Worm (Caenorhabditis elegans) whole organism, young adult: ENCODE measurements around the gene ant-1.4.

Experiments
- B0019.2 ChIP-seq: fragments of 200-800 bp; sonication (Bioruptor generic); conservative IDR thresholded peaks from 2 replicates; pipeline ENCODE4 v1.3.6; 2022; ENCODE audit warnings: missing genetic modification reagents, missing genetic modification characterization, missing compliant biosample characterization
- B0035.1 ChIP-seq: sonication (generic microtip); optimal IDR thresholded peaks from 2 replicates; lab custom pipeline; 2016; ENCODE audit warnings: missing genetic modification characterization, mild to moderate bottlenecking, missing compliant biosample characterization, missing genotype, missing genetic modification reagents
- B0336.3 ChIP-seq: fragments of 200-800 bp; sonication (Bioruptor generic); IDR thresholded peaks from 2 replicates; pipeline ENCODE4 v1.3.6; 2022; ENCODE audit warnings: missing genetic modification characterization, missing compliant biosample characterization
- D2030.7 ChIP-seq: fragments of 200-800 bp; sonication (Bioruptor generic); IDR thresholded peaks from 2 replicates; pipeline ENCODE4 v1.3.6; 2022; ENCODE audit warnings: missing genetic modification reagents, missing genetic modification characterization, missing compliant biosample characterization
- F33H1.4 ChIP-seq: fragments of 200-800 bp; sonication (Bioruptor generic); IDR thresholded peaks from 2 replicates; pipeline ENCODE4 v1.3.6; 2022; ENCODE audit warnings: missing genetic modification reagents, missing genetic modification characterization, missing compliant biosample characterization
- F37B4.10 ChIP-seq: fragments of 200-800 bp; sonication (Bioruptor generic); IDR thresholded peaks from 2 replicates; pipeline ENCODE4 v1.3.6; 2022; ENCODE audit warnings: missing genetic modification characterization, missing compliant biosample characterization
- F52B5.7 ChIP-seq: sonication (generic microtip); optimal IDR thresholded peaks from 2 replicates; lab custom pipeline; 2016; ENCODE audit warnings: mild to moderate bottlenecking, missing genetic modification characterization, missing compliant biosample characterization
- T07F8.4 ChIP-seq: sonication (generic microtip); optimal IDR thresholded peaks from 2 replicates; lab custom pipeline; 2016; ENCODE audit warnings: mild to moderate bottlenecking, missing genetic modification characterization, moderate library complexity, missing compliant biosample characterization
- Y67H2A.10 ChIP-seq: fragments of 200-800 bp; sonication (Bioruptor generic); conservative IDR thresholded peaks from 2 replicates; pipeline ENCODE4 v1.3.6; 2022; ENCODE audit warnings: missing genetic modification reagents, missing genetic modification characterization, missing compliant biosample characterization
- attf-3 ChIP-seq: fragments of 200-800 bp; sonication (Bioruptor generic); conservative IDR thresholded peaks from 2 replicates; pipeline ENCODE4 v1.3.6; 2022; ENCODE audit warnings: missing genetic modification reagents, missing genetic modification characterization, missing compliant biosample characterization
- attf-6 ChIP-seq: fragments of 200-800 bp; sonication (Bioruptor generic); IDR thresholded peaks from 2 replicates; pipeline ENCODE4 v1.3.6; 2022; ENCODE audit warnings: missing genetic modification reagents, missing genetic modification characterization, missing compliant biosample characterization
- cebp-2 ChIP-seq: fragments of 200-800 bp; sonication (Bioruptor generic); IDR thresholded peaks from 2 replicates; pipeline ENCODE4 v1.3.6; 2022; ENCODE audit warnings: missing genetic modification characterization, missing compliant biosample characterization
- ceh-27 ChIP-seq: fragments of 200-800 bp; sonication (Bioruptor generic); optimal IDR thresholded peaks from 2 replicates; lab custom pipeline; 2018; ENCODE audit warnings: mild to moderate bottlenecking, missing genetic modification characterization, moderate library complexity, missing compliant biosample characterization
- ceh-58 ChIP-seq: fragments of 200-800 bp; sonication (Bioruptor generic); IDR thresholded peaks from 2 replicates; pipeline ENCODE4 v1.3.6; 2022; ENCODE audit warnings: missing genetic modification characterization, missing compliant biosample characterization
- dox-1 ChIP-seq: fragments of 200-800 bp; sonication (Bioruptor generic); IDR thresholded peaks from 2 replicates; pipeline ENCODE4 v1.3.6; 2022; ENCODE audit warnings: missing genetic modification reagents, missing genetic modification characterization, missing compliant biosample characterization
- fkh-3 ChIP-seq: sonication (generic microtip); optimal IDR thresholded peaks from 2 replicates; lab custom pipeline; 2016; ENCODE audit warnings: mild to moderate bottlenecking, missing genetic modification characterization, missing compliant biosample characterization
- him-1 ChIP-seq: sonication (generic microtip); optimal IDR thresholded peaks from 2 replicates; lab custom pipeline; 2016; ENCODE audit warnings: missing genotype, missing genetic modification reagents, missing genetic modification characterization, missing compliant biosample characterization
- hlh-26 ChIP-seq: fragments of 200-800 bp; sonication (Bioruptor generic); conservative IDR thresholded peaks from 2 replicates; pipeline ENCODE4 v1.3.6; 2022; ENCODE audit warnings: missing genetic modification reagents, missing genetic modification characterization, missing compliant biosample characterization
- hsf-1 ChIP-seq: fragments of 200-800 bp; sonication (Bioruptor generic); IDR thresholded peaks from 2 replicates; pipeline ENCODE4 v1.3.6; 2022; ENCODE audit warnings: missing genetic modification reagents, missing genetic modification characterization, missing compliant biosample characterization
- let-607 ChIP-seq, 2 experiments: fragments of 200-800 bp in 1 of 2; sonication (Bioruptor generic) in 1 of 2; sonication (generic microtip) in 1 of 2; optimal IDR thresholded peaks; 2 replicates each; lab custom pipeline; 2016 to 2018; ENCODE audit warnings: mild to moderate bottlenecking in 2 of 2, missing compliant biosample characterization in 2 of 2, missing genetic modification characterization in 2 of 2, moderate library complexity in 2 of 2, missing genotype in 1 of 2
- lin-40 ChIP-seq: sonication (generic microtip); optimal IDR thresholded peaks from 2 replicates; lab custom pipeline; 2016; ENCODE audit warnings: missing genetic modification characterization, mild to moderate bottlenecking, missing compliant biosample characterization, missing genotype, missing genetic modification reagents
- madf-8 ChIP-seq: fragments of 200-800 bp; sonication (Bioruptor generic); conservative IDR thresholded peaks from 2 replicates; pipeline ENCODE4 v1.3.6; 2022; ENCODE audit warnings: missing genetic modification reagents, missing genetic modification characterization, missing compliant biosample characterization
- nhr-80 ChIP-seq: sonication (generic microtip); optimal IDR thresholded peaks from 2 replicates; lab custom pipeline; 2016; ENCODE audit warnings: missing genetic modification characterization, missing compliant biosample characterization
- pbrm-1 ChIP-seq: fragments of 200-800 bp; sonication (Bioruptor generic); IDR thresholded peaks from 2 replicates; pipeline ENCODE4 v1.3.6; 2022; ENCODE audit warnings: missing genetic modification reagents, missing genetic modification characterization, missing compliant biosample characterization
- rcor-1 ChIP-seq: fragments of 200-800 bp; sonication (Bioruptor generic); IDR thresholded peaks from 2 replicates; pipeline ENCODE4 v1.3.6; 2022; ENCODE audit warnings: missing genetic modification reagents, missing genetic modification characterization, missing compliant biosample characterization
- rpc-1 ChIP-seq, 2 experiments: fragments of 150-350 bp in 1 of 2; sonication (generic microtip) in 1 of 2; optimal IDR thresholded peaks; 2 replicates each; lab custom pipeline; 2014 to 2018; ENCODE audit warnings: missing biosample characterization in 1 of 2, missing genetic modification characterization in 1 of 2, missing genetic modification reagents in 1 of 2, missing genotype in 1 of 2
- snpc-3.4 ChIP-seq: sonication (generic microtip); optimal IDR thresholded peaks from 2 replicates; lab custom pipeline; 2017; ENCODE audit warnings: missing genetic modification characterization, mild to moderate bottlenecking, missing compliant biosample characterization, antibody characterized with exemption, moderate library complexity, missing genotype, missing genetic modification reagents
- snpc-4 ChIP-seq, 5 experiments: fragments of 150-350 bp in 1 of 5; sonication (generic microtip) in 4 of 5; optimal IDR thresholded peaks; 2 replicates each; lab custom pipeline; 2014 to 2018; ENCODE audit warnings: missing genetic modification characterization in 5 of 5, missing biosample characterization in 3 of 5, antibody characterized with exemption in 2 of 5, mild to moderate bottlenecking in 2 of 5, missing compliant biosample characterization in 2 of 5, missing genotype in 2 of 5, moderate library complexity in 2 of 5, missing genetic modification reagents in 1 of 5
- unc-130 ChIP-seq: sonication (generic microtip); optimal IDR thresholded peaks from 2 replicates; lab custom pipeline; 2016; ENCODE audit warnings: missing genetic modification reagents, missing genetic modification characterization, missing compliant biosample characterization
- zim-3 ChIP-seq: sonication (generic microtip); optimal IDR thresholded peaks from 2 replicates; lab custom pipeline; 2017; ENCODE audit warnings: mild to moderate bottlenecking, missing genetic modification characterization, moderate library complexity, missing compliant biosample characterization
- ztf-18 ChIP-seq: sonication (generic microtip); optimal IDR thresholded peaks from 2 replicates; lab custom pipeline; 2016; ENCODE audit warnings: missing genotype, mild to moderate bottlenecking, missing genetic modification characterization, missing compliant biosample characterization

The ant-1.4 gene

ce11 chrIV:8476166-8476565, 16.1 kb upstream of the ant-1.4 start:
- no peak for TF ChIP-seq rcor-1 (GFP tag; lab: Robert Waterston, UW)
- no peak for TF ChIP-seq cebp-2 (GFP tag; lab: Robert Waterston, UW)
- TF ChIP-seq snpc-3.4 (tag; lab: Kevin White, UChicago), result no peak
- no peak for TF ChIP-seq zim-3 (tag; lab: Kevin White, UChicago)
- TF ChIP-seq T07F8.4 (tag; lab: Kevin White, UChicago), result no peak
- TF ChIP-seq ztf-18 (tag; lab: Kevin White, UChicago), result no peak
- TF ChIP-seq Y67H2A.10 (GFP tag; lab: Robert Waterston, UW), result no peak
- TF ChIP-seq hlh-26 (GFP tag; lab: Robert Waterston, UW), result no peak
- no peak for TF ChIP-seq madf-8 (GFP tag; lab: Robert Waterston, UW)
- no peak for TF ChIP-seq attf-3
- TF ChIP-seq fkh-3 (tag; lab: Kevin White, UChicago), result no peak
- TF ChIP-seq unc-130 (GFP tag; lab: Kevin White, UChicago), result no peak
- TF ChIP-seq lin-40 (tag; lab: Kevin White, UChicago), result no peak
- no peak for TF ChIP-seq F52B5.7 (tag; lab: Kevin White, UChicago)

- peak; percentile 86 for TF ChIP-seq nhr-80 (tag; lab: Kevin White, UChicago)
- TF ChIP-seq pbrm-1 (GFP tag; lab: Robert Waterston, UW), result no peak
These were observed 15.0 kb upstream of the ant-1.4 start for ce11 chrIV:8475030-8475679.

- TF ChIP-seq snpc-4 (GFP tag; optimal IDR thresholded peaks at IDR 0.05; lab: Kevin White, UChicago) (no peak), snpc-4 (tag; optimal IDR thresholded peaks at IDR 0.05; lab: Kevin White, UChicago) (no peak), let-607 (tag; optimal IDR thresholded peaks at IDR 0.05; lab: Kevin White, UChicago) (no peak), B0336.3 (GFP tag; lab: Robert Waterston, UW) (no peak), rpc-1 (optimal IDR thresholded peaks at IDR 0.05; lab: Kevin White, UChicago) (no peak), rpc-1 (tag; optimal IDR thresholded peaks at IDR 0.05; lab: Kevin White, UChicago) (no peak), ceh-58 (GFP tag; lab: Robert Waterston, UW) (no peak), pbrm-1 (GFP tag; lab: Robert Waterston, UW) (no peak), B0035.1 (no peak), dox-1 (no peak), him-1 (tag; lab: Kevin White, UChicago) (no peak), attf-6 (GFP tag; lab: Robert Waterston, UW) (no peak)
These were observed 13.6 kb upstream of the ant-1.4 start, which contains the start of gene C28C12.11 for ce11 chrIV:8473756-8474155. Gene C28C12.11 (plus strand): TSS chrIV:8474056.

ce11 chrIV:8472493-8472892, 12.4 kb upstream of the ant-1.4 start, which contains the start of gene oat-1:
Gene oat-1 (minus strand): TSS chrIV:8472593.
- TF ChIP-seq F37B4.10 (no peak), B0019.2 (no peak), ceh-27 (GFP tag; lab: Kevin White, UChicago) (no peak), D2030.7 (no peak)

ce11 chrIV:8470206-8470605, 10.1 kb upstream of the ant-1.4 start:
- TF ChIP-seq F33H1.4 (GFP tag; lab: Robert Waterston, UW) (peak; percentile 52), hsf-1 (GFP tag; lab: Robert Waterston, UW) (peak; percentile 95), dox-1 (0 out of 2 replicates have a peak, but pooled peaks have one; percentile 42)
